Fruit fly (Drosophila melanogaster) S2 (cell line): ENCODE results near the gene Polr1E.

ENCODE experiments used
- CG8478 ChIP-seq: fragments of >200 bp; optimal IDR thresholded peaks from 2 replicates; lab custom pipeline; 2018
- CTCF ChIP-seq, 2 experiments: fragments of >200 bp; optimal IDR thresholded peaks; 2 replicates each; lab custom pipeline; 2018

DNA sequence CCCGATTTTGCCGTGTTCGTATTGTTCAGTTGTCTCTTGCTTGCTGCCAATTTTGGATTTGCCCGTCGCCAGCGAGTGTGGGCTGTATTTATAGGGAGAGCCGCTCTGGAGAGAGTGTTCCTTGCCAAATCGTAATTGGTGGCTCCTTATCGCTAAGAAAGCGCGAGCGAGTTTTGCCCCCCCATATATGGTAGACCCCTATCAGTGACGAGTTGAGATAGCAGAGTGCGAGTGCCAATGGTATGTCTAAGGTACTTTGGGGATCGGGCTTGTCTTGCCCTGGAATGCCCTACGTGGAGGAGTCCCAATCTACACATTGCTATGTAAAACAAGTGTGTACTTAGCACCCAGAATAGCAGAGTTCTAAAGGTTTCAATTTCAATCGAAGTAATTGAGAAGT is 22.0 kb downstream of the Polr1E start, which contains the start of gene CG7142:
- TF ChIP-seq CG8478 (lab: Kevin White, UChicago) (no peak), CTCF (optimal IDR thresholded peaks at IDR 0.05; lab: Kevin White, UChicago) (no peak)
